Worm (Caenorhabditis elegans) whole organism, L4/young adult: ENCODE results near the gene srab-26.

ENCODE experiments used
- W03F9.2 ChIP-seq: fragments of 150-350 bp; optimal IDR thresholded peaks from 2 replicates; lab custom pipeline; 2014; ENCODE audit warnings: missing biosample characterization, missing genetic modification characterization
- dao-5 ChIP-seq: sonication (generic microtip); optimal IDR thresholded peaks from 2 replicates; lab custom pipeline; 2016; ENCODE audit warnings: missing genotype, missing genetic modification characterization, moderate library complexity, missing compliant biosample characterization
- him-1 ChIP-seq: sonication (generic microtip); optimal IDR thresholded peaks from 2 replicates; lab custom pipeline; 2016; ENCODE audit warnings: missing genotype, missing genetic modification reagents, missing genetic modification characterization, missing compliant biosample characterization

ce11 chrV:9859863-9860262 lies 19.4 kb downstream of the srab-26 start, which contains the start of gene lsy-12:
- no peak for TF ChIP-seq him-1 (tag; lab: Kevin White, UChicago)
- TF ChIP-seq dao-5 (tag; lab: Kevin White, UChicago): no peak
- TF ChIP-seq W03F9.2 (tag; lab: Kevin White, UChicago): no peak
